Worm (Caenorhabditis elegans) whole organism, L3 larva: ENCODE data around the gene Y70G10A.4.
A peak's percentile ranks its signal among the peaks of the same experiment; 100 is the strongest.

Experiments
- R02D3.7 ChIP-seq: fragments of 150-350 bp; optimal IDR thresholded peaks from 2 replicates; lab custom pipeline; 2014; ENCODE audit warnings: missing biosample characterization, missing genetic modification characterization
- ZK546.5 ChIP-seq: sonication (generic microtip); optimal IDR thresholded peaks from 2 replicates; lab custom pipeline; 2017; ENCODE audit warnings: missing biosample characterization, missing genetic modification characterization
- aly-2 ChIP-seq: fragments of 150-350 bp; optimal IDR thresholded peaks from 2 replicates; lab custom pipeline; 2014; ENCODE audit warnings: missing biosample characterization, missing genetic modification characterization
- ama-1 ChIP-seq: fragments of 150-350 bp; optimal IDR thresholded peaks from 2 replicates; lab custom pipeline; 2018
- ceh-16 ChIP-seq: sonication (generic microtip); optimal IDR thresholded peaks from 2 replicates; lab custom pipeline; 2017; ENCODE audit warnings: missing biosample characterization, missing genetic modification characterization
- ceh-28 ChIP-seq: fragments of 150-350 bp; optimal IDR thresholded peaks from 2 replicates; lab custom pipeline; 2014; ENCODE audit warnings: missing biosample characterization, missing genetic modification reagents, missing genetic modification characterization
- ceh-82 ChIP-seq: fragments of 150-350 bp; optimal IDR thresholded peaks from 2 replicates; lab custom pipeline; 2014; ENCODE audit warnings: missing biosample characterization, missing genetic modification characterization
- egl-27 ChIP-seq: sonication (generic microtip); optimal IDR thresholded peaks from 4 replicates; lab custom pipeline; 2017; ENCODE audit warnings: missing biosample characterization, missing genetic modification reagents, missing genetic modification characterization
- egl-5 ChIP-seq: fragments of 150-350 bp; optimal IDR thresholded peaks from 2 replicates; lab custom pipeline; 2017; ENCODE audit warnings: missing biosample characterization, missing genetic modification reagents, missing genetic modification characterization, inconsistent platforms
- elt-1 ChIP-seq: fragments of 150-350 bp; optimal IDR thresholded peaks from 2 replicates; lab custom pipeline; 2014; ENCODE audit warnings: missing biosample characterization, missing genetic modification characterization
- elt-2 ChIP-seq: sonication (generic microtip); optimal IDR thresholded peaks from 2 replicates; lab custom pipeline; 2016; ENCODE audit warnings: missing genetic modification reagents, mild to moderate bottlenecking, missing genetic modification characterization, missing compliant biosample characterization
- elt-3 ChIP-seq, 3 experiments: fragments of 150-350 bp in 1 of 3; sonication (generic microtip) in 2 of 3; optimal IDR thresholded peaks; 2 replicates in 2 of 3; 4 replicates in 1 of 3; lab custom pipeline; 2014 to 2017; ENCODE audit warnings: missing biosample characterization in 3 of 3, missing genetic modification characterization in 3 of 3
- eor-1 ChIP-seq, 2 experiments: fragments of 150-350 bp; optimal IDR thresholded peaks; 2 replicates each; lab custom pipeline; 2014 to 2018; ENCODE audit warnings: missing biosample characterization in 2 of 2, missing genetic modification characterization in 2 of 2
- fkh-10 ChIP-seq: sonication (generic microtip); optimal IDR thresholded peaks from 2 replicates; lab custom pipeline; 2017; ENCODE audit warnings: missing biosample characterization, missing genetic modification reagents, missing genetic modification characterization
- fkh-2 ChIP-seq: fragments of 150-350 bp; optimal IDR thresholded peaks from 2 replicates; lab custom pipeline; 2014; ENCODE audit warnings: missing biosample characterization, missing genetic modification reagents, missing genetic modification characterization
- fos-1 ChIP-seq: fragments of 150-350 bp; optimal IDR thresholded peaks from 2 replicates; lab custom pipeline; 2014; ENCODE audit warnings: missing biosample characterization, missing genetic modification characterization
- hmg-11 ChIP-seq: sonication (generic microtip); optimal IDR thresholded peaks from 2 replicates; lab custom pipeline; 2016; ENCODE audit warnings: missing genetic modification characterization, missing compliant biosample characterization
- jun-1 ChIP-seq: fragments of 150-350 bp; optimal IDR thresholded peaks from 2 replicates; lab custom pipeline; 2014; ENCODE audit warnings: missing biosample characterization, missing genetic modification reagents, missing genetic modification characterization
- lin-15B ChIP-seq: fragments of 150-350 bp; optimal IDR thresholded peaks from 2 replicates; lab custom pipeline; 2014; ENCODE audit warnings: missing biosample characterization, missing genetic modification characterization
- lin-39 ChIP-seq: fragments of 150-350 bp; optimal IDR thresholded peaks from 2 replicates; lab custom pipeline; 2018; ENCODE audit warnings: missing biosample characterization, missing genetic modification reagents, missing genetic modification characterization
- lsy-12 ChIP-seq: sonication (generic microtip); optimal IDR thresholded peaks from 2 replicates; lab custom pipeline; 2016; ENCODE audit warnings: mild to moderate bottlenecking, missing genetic modification characterization, missing compliant biosample characterization
- mdl-1 ChIP-seq: fragments of 150-350 bp; optimal IDR thresholded peaks from 2 replicates; lab custom pipeline; 2014; ENCODE audit warnings: missing biosample characterization, missing genetic modification characterization
- nfya-1 ChIP-seq: sonication (generic microtip); optimal IDR thresholded peaks from 2 replicates; lab custom pipeline; 2017; ENCODE audit warnings: missing genetic modification characterization, mild to moderate bottlenecking, missing compliant biosample characterization, antibody characterized with exemption, moderate library complexity; ENCODE audit not compliant: insufficient read depth
- nhr-11 ChIP-seq: fragments of 150-350 bp; optimal IDR thresholded peaks from 2 replicates; lab custom pipeline; 2014; ENCODE audit warnings: missing biosample characterization, missing genetic modification characterization
- nhr-12 ChIP-seq: fragments of 150-350 bp; optimal IDR thresholded peaks from 2 replicates; lab custom pipeline; 2014; ENCODE audit warnings: missing biosample characterization, missing genetic modification characterization
- nhr-23 ChIP-seq: fragments of 150-350 bp; optimal IDR thresholded peaks from 2 replicates; lab custom pipeline; 2014; ENCODE audit warnings: missing biosample characterization, missing genetic modification reagents, missing genetic modification characterization
- nhr-237 ChIP-seq: fragments of 150-350 bp; optimal IDR thresholded peaks from 2 replicates; lab custom pipeline; 2014; ENCODE audit warnings: missing biosample characterization, missing genetic modification characterization
- nhr-25 ChIP-seq: sonication (generic microtip); optimal IDR thresholded peaks from 2 replicates; lab custom pipeline; 2017; ENCODE audit warnings: missing biosample characterization, missing genetic modification characterization
- nhr-43 ChIP-seq: sonication (generic microtip); optimal IDR thresholded peaks from 2 replicates; lab custom pipeline; 2016; ENCODE audit warnings: mild to moderate bottlenecking, missing genetic modification characterization, missing compliant biosample characterization; ENCODE audit not compliant: poor library complexity, severe bottlenecking
- nhr-76 ChIP-seq: fragments of 150-350 bp; sonication (generic microtip); optimal IDR thresholded peaks from 5 replicates; lab custom pipeline; 2014; ENCODE audit warnings: missing biosample characterization, missing genetic modification characterization
- nhr-77 ChIP-seq: fragments of 150-350 bp; optimal IDR thresholded peaks from 2 replicates; lab custom pipeline; 2014; ENCODE audit warnings: missing biosample characterization, missing genetic modification characterization
- pha-4 ChIP-seq: fragments of 150-350 bp; optimal IDR thresholded peaks from 2 replicates; lab custom pipeline; 2014; ENCODE audit warnings: missing biosample characterization, missing genetic modification reagents, missing genetic modification characterization
- pqm-1 ChIP-seq: fragments of 150-350 bp; optimal IDR thresholded peaks from 2 replicates; lab custom pipeline; 2017; ENCODE audit warnings: missing biosample characterization, missing genetic modification characterization, inconsistent platforms
- snpc-4 ChIP-seq: fragments of 150-350 bp; optimal IDR thresholded peaks from 2 replicates; lab custom pipeline; 2014; ENCODE audit warnings: missing biosample characterization, missing genetic modification characterization
- tbx-2 ChIP-seq: sonication (generic microtip); optimal IDR thresholded peaks from 2 replicates; lab custom pipeline; 2016; ENCODE audit warnings: mild to moderate bottlenecking, missing genetic modification characterization, missing compliant biosample characterization
- unc-62 ChIP-seq: fragments of 150-350 bp; sonication (generic microtip); optimal IDR thresholded peaks from 4 replicates; lab custom pipeline; 2014; ENCODE audit warnings: missing biosample characterization, missing genetic modification reagents, missing genetic modification characterization
- zag-1 ChIP-seq: fragments of 150-350 bp; optimal IDR thresholded peaks from 2 replicates; lab custom pipeline; 2014; ENCODE audit warnings: missing biosample characterization, missing genetic modification characterization

Gene Y70G10A.4

ce11 chrIII:10214540-10214979, 7.4 kb upstream of the Y70G10A.4 start (continued):
- TF ChIP-seq fos-1, result peak; percentile 38
- TF ChIP-seq elt-3 (tag; optimal IDR thresholded peaks at IDR 0.05; lab: Kevin White, UChicago), result no peak
- TF ChIP-seq zag-1 (tag; lab: Kevin White, UChicago), result no peak
- no peak for TF ChIP-seq nhr-76 (tag; lab: Kevin White, UChicago)

DNA sequence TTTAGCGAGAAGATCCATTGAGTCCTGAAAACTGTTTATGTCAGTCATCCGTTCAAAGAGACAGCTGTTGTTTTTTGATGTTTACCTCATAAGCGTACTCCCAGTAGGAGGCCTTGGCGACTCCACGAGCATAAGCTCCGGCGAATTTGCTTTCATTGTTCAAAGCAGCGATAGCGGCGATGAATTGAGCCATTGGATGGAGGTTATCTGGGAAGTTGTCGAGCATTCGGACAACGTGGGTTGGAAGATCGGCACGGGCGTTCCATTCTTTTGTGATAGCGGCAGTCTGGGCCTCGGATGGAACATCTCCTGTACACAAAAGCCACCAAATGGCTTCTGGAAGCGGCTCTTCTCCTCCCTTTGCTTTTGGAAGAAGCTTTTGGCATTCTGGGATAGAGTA, 6.1 kb upstream of the Y70G10A.4 start:
- TF ChIP-seq eor-1 (tag; optimal IDR thresholded peaks at IDR 0.05; lab: Kevin White, UChicago) (no peak), elt-1 (no peak), nhr-76 (tag; lab: Kevin White, UChicago) (no peak), unc-62 (no peak), ceh-16 (no peak), nhr-12 (tag; lab: Kevin White, UChicago) (no peak), nhr-77 (no peak), nhr-43 (tag; lab: Kevin White, UChicago) (peak; percentile 33), ama-1 (lab: Kevin White, UChicago) (peak; percentile 76)
- TF ChIP-seq, all 47 proteins: peak for 2

DNA sequence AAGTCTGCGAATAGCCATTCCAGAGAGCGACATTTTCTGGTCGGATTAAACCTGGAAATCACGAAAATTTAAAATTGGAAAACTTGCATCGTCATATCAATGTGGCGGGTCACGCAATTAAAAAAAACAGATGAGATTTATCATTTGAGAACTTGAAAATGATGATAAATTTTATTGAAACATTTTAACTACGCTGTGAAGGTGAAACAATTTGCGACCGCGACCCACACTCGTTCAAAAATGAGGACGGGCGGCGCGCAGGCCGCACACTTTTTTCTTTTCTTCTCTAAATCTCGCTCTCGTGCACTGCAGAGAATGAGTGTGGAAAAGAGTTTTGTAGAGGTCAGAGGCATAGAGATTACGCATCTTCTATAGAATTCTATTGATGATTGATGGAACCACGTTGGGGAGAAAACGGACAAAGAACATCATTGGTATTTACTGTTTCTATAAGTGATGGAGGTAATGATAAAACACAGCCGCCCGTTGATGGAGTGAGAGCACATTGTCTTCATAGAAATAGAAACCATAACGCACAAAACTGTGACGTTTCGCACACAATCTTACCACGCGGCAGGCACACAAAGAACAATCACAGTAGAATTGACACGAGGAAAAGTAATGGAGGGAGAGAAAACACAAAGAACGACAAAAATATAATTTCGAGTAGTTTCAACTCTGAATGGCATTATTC, 5.2 kb upstream of the Y70G10A.4 start, which contains the start of gene cts-1:
cts-1 (minus strand) TSS at position 51 of the 694 bp plus-strand sequence.
- TF ChIP-seq nhr-43 (tag; lab: Kevin White, UChicago) (peak; percentile 36), mdl-1 (peak; percentile 53), ama-1 (lab: Kevin White, UChicago) (peak; percentile 44), fos-1 (peak; percentile 73), nhr-25 (tag; lab: Kevin White, UChicago) (peak; percentile 91), nhr-11 (tag; lab: Kevin White, UChicago) (peak; percentile 11), tbx-2 (tag; lab: Kevin White, UChicago) (peak; percentile 43), unc-62 (peak; percentile 36), nhr-237 (tag; lab: Kevin White, UChicago) (no peak), egl-5 (tag; lab: Kevin White, UChicago) (no peak), ceh-28 (tag; lab: Kevin White, UChicago) (peak; percentile 71), aly-2 (tag; lab: Kevin White, UChicago) (no peak), pha-4 (tag; lab: Kevin White, UChicago) (peak; percentile 90), hmg-11 (tag; lab: Kevin White, UChicago) (peak; percentile 29), pqm-1 (tag; lab: Kevin White, UChicago) (peak; percentile 83), nhr-76 (tag; lab: Kevin White, UChicago) (peak; percentile 33), lin-15B (tag; lab: Kevin White, UChicago) (peak; percentile 92), ceh-82 (no peak), nhr-23 (tag; lab: Kevin White, UChicago) (peak; percentile 86), R02D3.7 (tag; lab: Kevin White, UChicago) (peak; percentile 50), egl-27 (peak; percentile 77), lsy-12 (peak; percentile 79), ZK546.5 (tag; lab: Kevin White, UChicago) (no peak), fkh-10 (GFP tag; lab: Kevin White, UChicago) (no peak), elt-2 (tag; lab: Kevin White, UChicago) (peak; percentile 93), snpc-4 (peak; percentile 38), elt-3 (tag; optimal IDR thresholded peaks at IDR 0.05; lab: Kevin White, UChicago) (peak in 1 of 3 experiments; percentile 70), lin-39 (tag; lab: Kevin White, UChicago) (peak; percentile 87), fkh-2 (tag; lab: Kevin White, UChicago) (no peak), nfya-1 (tag; lab: Kevin White, UChicago) (peak; percentile 86), zag-1 (tag; lab: Kevin White, UChicago) (no peak), jun-1 (tag; lab: Kevin White, UChicago) (peak; percentile 86), elt-1 (peak; percentile 67)
